Fruit fly (Drosophila melanogaster) whole organism, pupa: ENCODE measurements around the gene CG42699.

ENCODE experiments used
- CG10348 ChIP-seq: fragments of 200-800 bp; sonication (Bioruptor generic); IDR thresholded peaks from 2 replicates; pipeline ENCODE4 v1.3.6; 2022; ENCODE audit warnings: missing biosample characterization, missing genetic modification characterization
- CG12605 ChIP-seq: fragments of 200-800 bp; sonication (Bioruptor generic); IDR thresholded peaks from 2 replicates; pipeline ENCODE4 v1.3.6; 2022; ENCODE audit warnings: missing biosample characterization, missing genetic modification characterization
- CG13204 ChIP-seq: fragments of 200-800 bp; sonication (Bioruptor generic); optimal IDR thresholded peaks from 2 replicates; lab custom pipeline; 2018; ENCODE audit warnings: missing biosample characterization, mild to moderate bottlenecking, missing genetic modification characterization, moderate library complexity
- CG14655 ChIP-seq: fragments of 200-800 bp; sonication (Bioruptor generic); optimal IDR thresholded peaks from 3 replicates; lab custom pipeline; 2017; ENCODE audit warnings: mild to moderate bottlenecking, missing biosample characterization, missing genetic modification reagents, missing genetic modification characterization
- CG15710 ChIP-seq: fragments of 200-800 bp; sonication (Bioruptor generic); optimal IDR thresholded peaks from 2 replicates; lab custom pipeline; 2018; ENCODE audit warnings: missing biosample characterization, mild to moderate bottlenecking, missing genetic modification characterization, moderate library complexity
- CG17806 ChIP-seq: fragments of 200-800 bp; sonication (Bioruptor generic); optimal IDR thresholded peaks from 2 replicates; lab custom pipeline; 2018; ENCODE audit warnings: missing biosample characterization, mild to moderate bottlenecking, missing genetic modification characterization, moderate library complexity
- CG32121 ChIP-seq: fragments of 200-800 bp; sonication (Bioruptor generic); IDR thresholded peaks from 2 replicates; pipeline ENCODE4 v1.3.6; 2022; ENCODE audit warnings: missing biosample characterization, missing genetic modification characterization
- CG34367 ChIP-seq: fragments of 200-800 bp; sonication (Bioruptor generic); optimal IDR thresholded peaks from 2 replicates; lab custom pipeline; 2018; ENCODE audit warnings: missing biosample characterization, mild to moderate bottlenecking, missing genetic modification characterization
- CG4496 ChIP-seq: fragments of 200-800 bp; sonication (Bioruptor generic); IDR thresholded peaks from 3 replicates; pipeline ENCODE4 v1.3.6; 2022; ENCODE audit warnings: missing biosample characterization, missing genetic modification characterization
- CG8159 ChIP-seq: fragments of 200-800 bp; sonication (Bioruptor generic); optimal IDR thresholded peaks from 3 replicates; lab custom pipeline; 2018; ENCODE audit warnings: missing biosample characterization, mild to moderate bottlenecking, missing genetic modification characterization, moderate library complexity
- CG8301 ChIP-seq: fragments of 200-800 bp; sonication (Bioruptor generic); optimal IDR thresholded peaks from 2 replicates; lab custom pipeline; 2018; ENCODE audit warnings: missing biosample characterization, mild to moderate bottlenecking, missing genetic modification characterization
- CG9948 ChIP-seq: fragments of 200-800 bp; sonication (Bioruptor generic); optimal IDR thresholded peaks from 2 replicates; lab custom pipeline; 2018; ENCODE audit warnings: missing biosample characterization, mild to moderate bottlenecking, missing genetic modification characterization, moderate library complexity
- D1 ChIP-seq: fragments of 200-800 bp; sonication (Bioruptor generic); optimal IDR thresholded peaks from 2 replicates; lab custom pipeline; 2018; ENCODE audit warnings: missing biosample characterization, mild to moderate bottlenecking, missing genetic modification characterization, moderate library complexity
- EcR ChIP-seq: fragments of 200-800 bp; sonication (Bioruptor generic); optimal IDR thresholded peaks from 3 replicates; lab custom pipeline; 2019; ENCODE audit warnings: missing biosample characterization, missing genetic modification characterization, mild to moderate bottlenecking, moderate library complexity, missing genetic modification reagents
- Ets98B ChIP-seq: fragments of 200-800 bp; sonication (Bioruptor generic); IDR thresholded peaks from 2 replicates; pipeline ENCODE4 v1.3.6; 2022; ENCODE audit warnings: missing biosample characterization, missing genetic modification characterization
- Pif1A ChIP-seq: fragments of 200-800 bp; sonication (Bioruptor generic); optimal IDR thresholded peaks from 3 replicates; lab custom pipeline; 2016; ENCODE audit warnings: missing biosample characterization, missing genetic modification characterization
- Pif1B ChIP-seq: fragments of 200-800 bp; sonication (Bioruptor generic); optimal IDR thresholded peaks from 3 replicates; lab custom pipeline; 2016; ENCODE audit warnings: missing biosample characterization, missing genetic modification characterization
- Snoo ChIP-seq: fragments of 200-800 bp; sonication (Bioruptor generic); optimal IDR thresholded peaks from 3 replicates; lab custom pipeline; 2017; ENCODE audit warnings: missing biosample characterization, mild to moderate bottlenecking, missing genetic modification characterization, inconsistent platforms
- fd96Ca ChIP-seq: fragments of 200-800 bp; sonication (Bioruptor generic); IDR thresholded peaks from 3 replicates; pipeline ENCODE4 v1.3.6; 2022; ENCODE audit warnings: missing biosample characterization, missing genetic modification characterization
- gl ChIP-seq: fragments of 200-800 bp; sonication (Bioruptor generic); optimal IDR thresholded peaks from 2 replicates; lab custom pipeline; 2018; ENCODE audit warnings: missing biosample characterization, mild to moderate bottlenecking, missing genetic modification characterization
- rn ChIP-seq: fragments of 200-800 bp; sonication (Bioruptor generic); IDR thresholded peaks from 2 replicates; pipeline ENCODE4 v1.3.6; 2022; ENCODE audit warnings: missing biosample characterization, missing genetic modification characterization

Gene CG42699

DNA sequence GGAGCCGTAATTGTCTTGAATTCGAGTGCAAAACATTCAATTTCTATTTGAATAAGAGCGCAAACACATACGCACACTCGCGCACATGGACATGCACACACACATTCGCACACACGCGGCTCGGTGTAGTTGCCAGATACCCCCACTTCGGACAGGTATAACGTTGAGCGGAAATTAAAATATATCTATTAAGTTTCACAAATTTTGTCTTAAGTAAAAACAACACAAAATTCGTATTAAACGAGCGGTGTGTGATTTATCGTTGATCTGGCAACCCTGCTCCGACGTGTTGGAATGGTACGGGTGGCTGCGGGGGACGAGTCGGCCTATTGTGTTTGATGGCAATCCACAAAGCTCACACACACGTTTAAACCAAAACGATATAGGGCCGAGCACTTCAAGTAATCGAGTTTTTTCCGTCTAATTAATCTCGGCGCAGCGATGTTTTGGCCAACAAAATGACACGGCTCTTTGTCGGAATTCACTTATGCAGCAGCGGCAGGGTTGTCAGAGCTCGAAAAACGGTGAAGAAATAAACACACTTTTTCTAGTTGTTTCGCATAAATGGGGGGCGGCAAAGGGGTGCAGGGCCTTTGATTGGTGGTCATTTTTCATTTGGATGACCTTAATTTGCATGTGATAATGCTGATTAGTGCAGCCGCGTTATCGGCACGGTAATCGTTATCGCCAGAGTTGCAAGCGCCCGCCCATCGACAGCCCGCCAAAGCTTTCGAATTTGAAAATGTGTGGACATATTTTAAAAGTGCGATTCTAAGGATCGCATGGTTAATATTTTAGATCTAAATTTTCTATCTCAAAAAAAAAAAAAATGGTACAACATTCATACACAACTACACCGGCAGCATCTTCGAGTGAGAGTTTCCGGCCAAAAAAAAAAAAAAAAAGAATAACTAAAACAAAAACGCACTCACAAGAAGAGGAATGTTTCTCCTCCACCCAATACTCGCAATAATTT is 18.2 kb upstream of the CG42699 start:
- TF ChIP-seq D1 (tag; lab: Kevin White, UChicago) (no peak), fd96Ca (GFP tag; lab: Robert Waterston, UW) (peak; percentile 87), CG17806 (tag; lab: Kevin White, UChicago) (peak; percentile 57), CG4496 (peak; percentile 92), EcR (GFP tag; lab: Kevin White, UChicago) (no peak), CG8159 (peak; percentile 73), rn (GFP tag; lab: Robert Waterston, UW) (peak; percentile 75; the same call in 1 of the 2 replicates), Pif1A (GFP tag; lab: Kevin White, UChicago) (peak; percentile 71), CG8301 (tag; lab: Kevin White, UChicago) (peak; percentile 75), CG34367 (tag; lab: Kevin White, UChicago) (peak; percentile 69), CG12605 (GFP tag; lab: Robert Waterston, UW) (peak; percentile 86), CG15710 (peak; percentile 69), gl (tag; lab: Kevin White, UChicago) (peak; percentile 50), Ets98B (GFP tag; lab: Robert Waterston, UW) (peak; percentile 86), CG14655 (peak; percentile 76), CG9948 (tag; lab: Kevin White, UChicago) (peak; percentile 56), CG10348 (GFP tag; lab: Robert Waterston, UW) (no peak; the same call in 1 of the 2 replicates), Pif1B (GFP tag; lab: Kevin White, UChicago) (peak; percentile 56), Snoo (tag; lab: Kevin White, UChicago) (peak; percentile 66), CG32121 (GFP tag; lab: Robert Waterston, UW) (peak; percentile 72), CG13204 (GFP tag; lab: Kevin White, UChicago) (no peak)

DNA sequence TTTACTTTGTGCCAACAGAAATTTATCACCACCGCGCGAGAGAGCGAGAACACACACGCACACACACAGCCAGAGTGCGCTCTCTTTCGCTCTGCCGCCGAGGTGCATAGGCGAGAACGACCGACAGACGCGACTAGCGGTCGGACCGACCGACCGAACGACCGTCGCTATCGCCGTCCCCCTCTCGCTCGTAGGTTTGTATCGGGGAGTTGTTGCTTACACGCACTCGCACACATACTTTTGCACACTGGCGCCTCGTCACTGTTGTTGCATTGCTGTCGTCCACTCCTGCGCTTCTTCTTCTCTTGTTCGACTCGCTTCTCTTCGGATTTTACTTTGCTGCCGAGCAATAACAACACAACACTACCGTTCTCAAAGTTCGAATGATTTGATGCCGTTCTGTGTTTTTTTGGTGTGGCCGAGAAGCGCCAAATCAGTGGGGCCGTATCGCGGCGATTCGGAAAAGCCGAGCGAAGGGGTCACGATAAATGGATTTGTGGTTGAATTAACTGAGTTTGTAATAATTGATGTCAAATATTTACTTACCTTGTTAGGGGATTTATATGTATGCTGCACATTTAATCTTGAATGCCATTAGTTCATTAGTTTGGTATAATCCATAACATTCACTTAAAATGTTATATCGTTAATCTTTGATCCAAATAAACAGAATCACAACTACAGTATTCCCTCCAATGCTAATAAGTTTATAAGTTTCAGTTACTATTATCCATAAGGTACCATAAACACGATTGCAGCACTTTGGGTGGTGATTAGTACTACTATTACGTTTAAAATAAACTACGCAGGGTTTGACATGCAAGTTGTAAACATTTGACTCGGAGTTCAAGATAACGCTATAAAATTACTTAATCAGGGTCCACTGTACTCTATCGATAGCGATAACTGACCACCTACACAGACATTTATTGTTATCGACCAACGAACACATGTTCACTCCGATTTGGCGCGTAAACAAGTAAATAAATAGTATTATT is 17.2 kb upstream of the CG42699 start, which contains the start of the genes IntS6 and Rtel1:
IntS6 (minus strand) TSS at position 391 of the 998 bp plus-strand sequence.
Rtel1 (plus strand) TSS at position 884 of the 998 bp plus-strand sequence.
- TF ChIP-seq CG13204 (GFP tag; lab: Kevin White, UChicago) (peak; percentile 40), Pif1A (GFP tag; lab: Kevin White, UChicago) (peak; percentile 88), CG10348 (GFP tag; lab: Robert Waterston, UW) (peak; percentile 72), CG32121 (GFP tag; lab: Robert Waterston, UW) (peak; percentile 85), CG9948 (tag; lab: Kevin White, UChicago) (peak; percentile 85), gl (tag; lab: Kevin White, UChicago) (peak; percentile 77), Ets98B (GFP tag; lab: Robert Waterston, UW) (peak; percentile 84), CG34367 (tag; lab: Kevin White, UChicago) (peak; percentile 86), CG12605 (GFP tag; lab: Robert Waterston, UW) (peak; percentile 76), CG14655 (peak; percentile 87), EcR (GFP tag; lab: Kevin White, UChicago) (peak; percentile 45), Pif1B (GFP tag; lab: Kevin White, UChicago) (peak; percentile 85), CG4496 (peak; percentile 90), D1 (tag; lab: Kevin White, UChicago) (no peak), Snoo (tag; lab: Kevin White, UChicago) (peak; percentile 86), fd96Ca (GFP tag; lab: Robert Waterston, UW) (peak; percentile 89), CG17806 (tag; lab: Kevin White, UChicago) (peak; percentile 86), CG8301 (tag; lab: Kevin White, UChicago) (peak; percentile 87), CG8159 (peak; percentile 89), rn (GFP tag; lab: Robert Waterston, UW) (peak; percentile 76), CG15710 (peak; percentile 90)

- TF ChIP-seq fd96Ca (GFP tag; lab: Robert Waterston, UW) (no peak), CG12605 (GFP tag; lab: Robert Waterston, UW) (no peak), CG8159 (no peak), CG14655 (no peak), Pif1B (GFP tag; lab: Kevin White, UChicago) (no peak), CG32121 (GFP tag; lab: Robert Waterston, UW) (no peak), gl (tag; lab: Kevin White, UChicago) (no peak), CG8301 (tag; lab: Kevin White, UChicago) (no peak), Pif1A (GFP tag; lab: Kevin White, UChicago) (no peak), CG13204 (GFP tag; lab: Kevin White, UChicago) (no peak), EcR (GFP tag; lab: Kevin White, UChicago) (no peak), CG9948 (tag; lab: Kevin White, UChicago) (no peak), rn (GFP tag; lab: Robert Waterston, UW) (no peak), CG17806 (tag; lab: Kevin White, UChicago) (no peak), D1 (tag; lab: Kevin White, UChicago) (no peak), CG34367 (tag; lab: Kevin White, UChicago) (no peak), CG15710 (no peak)
Measured at dm6 chrX:5751949-5752348, 12.4 kb upstream of the CG42699 start, which contains the start of gene CG15772. TSS of gene CG15772 (plus strand) at chrX:5752249.
